Fruit fly (Drosophila melanogaster) whole organism, embryonic: ENCODE results near the gene PXo.

Experiments
- Adf1 ChIP-seq: fragments of 200-800 bp; sonication (Bioruptor generic); IDR thresholded peaks from 2 replicates; pipeline ENCODE4 v1.3.6; 2022; ENCODE audit warnings: missing biosample characterization, missing genetic modification characterization
- CG10267 ChIP-seq: fragments of 200-800 bp; sonication (Bioruptor generic); optimal IDR thresholded peaks from 2 replicates; lab custom pipeline; 2018; ENCODE audit warnings: missing biosample characterization, mild to moderate bottlenecking, missing genetic modification characterization, moderate library complexity
- CG14014 ChIP-seq: fragments of 200-800 bp; sonication (Bioruptor generic); IDR thresholded peaks from 2 replicates; pipeline ENCODE4 v1.3.6; 2022; ENCODE audit warnings: missing biosample characterization, missing genetic modification characterization
- CG18262 ChIP-seq: fragments of 200-800 bp; optimal IDR thresholded peaks from 3 replicates; lab custom pipeline; 2019; ENCODE audit warnings: missing biosample characterization, mild to moderate bottlenecking, missing genetic modification characterization, moderate library complexity
- CG18476 ChIP-seq: fragments of 200-800 bp; sonication (Bioruptor generic); optimal IDR thresholded peaks from 2 replicates; lab custom pipeline; 2016; ENCODE audit warnings: missing biosample characterization, mild to moderate bottlenecking, missing genetic modification characterization
- CG2129 ChIP-seq: fragments of 200-800 bp; sonication (Bioruptor generic); IDR thresholded peaks from 2 replicates; pipeline ENCODE4 v1.3.6; 2022; ENCODE audit warnings: missing biosample characterization, missing genetic modification characterization; ENCODE audit not compliant: partially characterized antibody
- CG31365 ChIP-seq: fragments of 200-800 bp; sonication (Bioruptor generic); optimal IDR thresholded peaks from 2 replicates; lab custom pipeline; 2018; ENCODE audit warnings: missing biosample characterization, mild to moderate bottlenecking, missing genetic modification characterization
- CG31441 ChIP-seq: fragments of 200-800 bp; sonication (Bioruptor generic); IDR thresholded peaks from 2 replicates; pipeline ENCODE4 v1.3.6; 2022; ENCODE audit warnings: missing biosample characterization, missing genetic modification characterization
- CG3407 ChIP-seq: fragments of 200-800 bp; sonication (Bioruptor generic); optimal IDR thresholded peaks from 2 replicates; lab custom pipeline; 2018; ENCODE audit warnings: missing biosample characterization, mild to moderate bottlenecking, missing genetic modification characterization
- CG4360 ChIP-seq: fragments of 200-800 bp; sonication (Bioruptor generic); IDR thresholded peaks from 2 replicates; pipeline ENCODE4 v1.3.6; 2022; ENCODE audit warnings: missing biosample characterization, missing genetic modification characterization
- CG4424 ChIP-seq: fragments of 200-800 bp; sonication (Bioruptor generic); optimal IDR thresholded peaks from 3 replicates; lab custom pipeline; 2016; ENCODE audit warnings: missing biosample characterization, missing genetic modification characterization
- CG6765 ChIP-seq: fragments of 200-800 bp; sonication (Bioruptor generic); optimal IDR thresholded peaks from 3 replicates; lab custom pipeline; 2017; ENCODE audit warnings: missing biosample characterization, mild to moderate bottlenecking, missing genetic modification characterization
- CG7372 ChIP-seq: fragments of 200-800 bp; sonication (Bioruptor generic); IDR thresholded peaks from 2 replicates; pipeline ENCODE4 v1.3.6; 2022; ENCODE audit warnings: missing biosample characterization, missing genetic modification characterization
- CG8290 ChIP-seq, 3 experiments: fragments of 200-800 bp; sonication (Bioruptor generic); optimal IDR thresholded peaks; 2 replicates each; lab custom pipeline; 2016 to 2019; ENCODE audit warnings: missing biosample characterization in 3 of 3, missing genetic modification characterization in 3 of 3, mild to moderate bottlenecking in 2 of 3, moderate library complexity in 1 of 3
- CG8944 ChIP-seq: fragments of 200-800 bp; sonication (Bioruptor generic); optimal IDR thresholded peaks from 3 replicates; lab custom pipeline; 2016; ENCODE audit warnings: missing biosample characterization, missing genetic modification characterization
- CHES-1-like ChIP-seq: fragments of 200-800 bp; sonication (Bioruptor generic); optimal IDR thresholded peaks from 2 replicates; lab custom pipeline; 2016; ENCODE audit warnings: missing biosample characterization, missing genetic modification characterization
- CkIIα-i1 ChIP-seq: fragments of 200-800 bp; sonication (Bioruptor generic); IDR thresholded peaks from 2 replicates; pipeline ENCODE4 v1.3.6; 2022; ENCODE audit warnings: missing biosample characterization, missing genetic modification characterization
- Dip2 ChIP-seq: fragments of 200-800 bp; sonication (Bioruptor generic); IDR thresholded peaks from 2 replicates; pipeline ENCODE4 v1.3.6; 2022; ENCODE audit warnings: missing biosample characterization, missing genetic modification characterization
- E2f2 ChIP-seq: fragments of 200-800 bp; sonication (Bioruptor generic); IDR thresholded peaks from 2 replicates; pipeline ENCODE4 v1.3.6; 2022; ENCODE audit warnings: missing biosample characterization, missing genetic modification characterization
- ERR ChIP-seq: fragments of 200-800 bp; sonication (Bioruptor generic); optimal IDR thresholded peaks from 2 replicates; lab custom pipeline; 2016; ENCODE audit warnings: missing biosample characterization, missing genetic modification characterization
- HLHmδ ChIP-seq: fragments of 200-800 bp; sonication (Bioruptor generic); optimal IDR thresholded peaks from 2 replicates; lab custom pipeline; 2018; ENCODE audit warnings: missing biosample characterization, mild to moderate bottlenecking, missing genetic modification characterization, moderate library complexity
- Hmx ChIP-seq: fragments of 200-800 bp; sonication (Bioruptor generic); optimal IDR thresholded peaks from 2 replicates; lab custom pipeline; 2016; ENCODE audit warnings: missing biosample characterization, missing genetic modification characterization
- Hr39 ChIP-seq: fragments of >200 bp; optimal IDR thresholded peaks from 2 replicates; lab custom pipeline; 2017
- Hr51 ChIP-seq, 2 experiments: fragments of 200-800 bp; sonication (Bioruptor generic); optimal IDR thresholded peaks; 2 replicates in 1 of 2; 3 replicates in 1 of 2; lab custom pipeline; 2016 to 2018; ENCODE audit warnings: missing biosample characterization in 2 of 2, missing genetic modification characterization in 2 of 2, mild to moderate bottlenecking in 1 of 2, moderate library complexity in 1 of 2
- Hsf ChIP-seq: fragments of 200-800 bp; sonication (Bioruptor generic); optimal IDR thresholded peaks from 3 replicates; lab custom pipeline; 2016; ENCODE audit warnings: missing biosample characterization, missing genetic modification characterization
- Kr ChIP-seq: fragments of 200-800 bp; sonication (Bioruptor generic); optimal IDR thresholded peaks from 2 replicates; lab custom pipeline; 2017; ENCODE audit warnings: missing biosample characterization, mild to moderate bottlenecking, missing genetic modification characterization
- Max ChIP-seq: fragments of 200-800 bp; sonication (Bioruptor generic); optimal IDR thresholded peaks from 2 replicates; lab custom pipeline; 2016; ENCODE audit warnings: missing biosample characterization, mild to moderate bottlenecking, missing genetic modification characterization
- Mes4 ChIP-seq: fragments of 200-800 bp; sonication (Bioruptor generic); optimal IDR thresholded peaks from 2 replicates; lab custom pipeline; 2016; ENCODE audit warnings: missing biosample characterization, missing genetic modification characterization
- Nf-YB ChIP-seq: fragments of 200-800 bp; sonication (Bioruptor generic); optimal IDR thresholded peaks from 3 replicates; lab custom pipeline; 2019; ENCODE audit warnings: missing biosample characterization, mild to moderate bottlenecking, missing genetic modification characterization, moderate library complexity
- Oaz ChIP-seq: fragments of 200-800 bp; sonication (Bioruptor generic); IDR thresholded peaks from 2 replicates; pipeline ENCODE4 v1.3.6; 2022; ENCODE audit warnings: missing biosample characterization, missing genetic modification characterization
- Poxn ChIP-seq: fragments of 200-800 bp; sonication (Bioruptor generic); IDR thresholded peaks from 2 replicates; pipeline ENCODE4 v1.3.6; 2022; ENCODE audit warnings: missing biosample characterization, missing genetic modification characterization
- Sin3A ChIP-seq: fragments of >200 bp; optimal IDR thresholded peaks from 2 replicates; lab custom pipeline; 2018
- Taf1 ChIP-seq: fragments of 200-800 bp; sonication (Bioruptor generic); IDR thresholded peaks from 2 replicates; pipeline ENCODE4 v1.3.6; 2022; ENCODE audit warnings: missing biosample characterization, missing genetic modification characterization
- Trl ChIP-seq, 3 experiments: fragments of >200 bp in 2 of 3; fragments of 200-800 bp in 1 of 3; sonication (Bioruptor generic) in 1 of 3; optimal IDR thresholded peaks; 2 replicates in 1 of 3; 3 replicates in 2 of 3; lab custom pipeline; 2016 to 2017; ENCODE audit warnings: missing biosample characterization in 1 of 3, missing genetic modification characterization in 1 of 3
- ap ChIP-seq: fragments of 200-800 bp; sonication (Bioruptor generic); IDR thresholded peaks from 2 replicates; pipeline ENCODE4 v1.3.6; 2022; ENCODE audit warnings: missing biosample characterization, missing genetic modification characterization
- cad ChIP-seq: fragments of >200 bp; optimal IDR thresholded peaks from 2 replicates; lab custom pipeline; 2017; ENCODE audit warnings: missing biosample characterization, missing genetic modification characterization
- corto ChIP-seq: fragments of 200-800 bp; sonication (Bioruptor generic); optimal IDR thresholded peaks from 2 replicates; lab custom pipeline; 2016; ENCODE audit warnings: missing biosample characterization, mild to moderate bottlenecking, missing genetic modification characterization, moderate library complexity
- croc ChIP-seq: fragments of 200-800 bp; sonication (Bioruptor generic); conservative IDR thresholded peaks from 3 replicates; pipeline ENCODE4 v1.3.6; 2022; ENCODE audit warnings: missing biosample characterization, missing genetic modification characterization
- fd96Cb ChIP-seq: fragments of 200-800 bp; sonication (Bioruptor generic); optimal IDR thresholded peaks from 2 replicates; lab custom pipeline; 2018; ENCODE audit warnings: missing biosample characterization, mild to moderate bottlenecking, missing genetic modification characterization, moderate library complexity
- hth ChIP-seq: fragments of >200 bp; optimal IDR thresholded peaks from 2 replicates; lab custom pipeline; 2017; ENCODE audit warnings: inconsistent platforms
- jigr1 ChIP-seq: fragments of 200-800 bp; sonication (Bioruptor generic); IDR thresholded peaks from 3 replicates; pipeline ENCODE4 v1.3.6; 2022; ENCODE audit warnings: missing biosample characterization, missing genetic modification characterization
- lilli ChIP-seq: fragments of 200-800 bp; sonication (Bioruptor generic); optimal IDR thresholded peaks from 3 replicates; lab custom pipeline; 2016; ENCODE audit warnings: missing biosample characterization, missing genetic modification characterization
- mam ChIP-seq: fragments of 200-800 bp; sonication (Bioruptor generic); optimal IDR thresholded peaks from 3 replicates; lab custom pipeline; 2016; ENCODE audit warnings: missing biosample characterization, missing genetic modification characterization
- nom ChIP-seq: fragments of 200-800 bp; sonication (Bioruptor generic); optimal IDR thresholded peaks from 2 replicates; lab custom pipeline; 2017; ENCODE audit warnings: missing biosample characterization, missing genetic modification characterization, mild to moderate bottlenecking, moderate library complexity, missing genetic modification reagents
- pum ChIP-seq: fragments of 200-800 bp; sonication (Bioruptor generic); optimal IDR thresholded peaks from 2 replicates; lab custom pipeline; 2016; ENCODE audit warnings: missing biosample characterization, missing genetic modification characterization
- seq ChIP-seq: fragments of 200-800 bp; sonication (Bioruptor generic); IDR thresholded peaks from 2 replicates; pipeline ENCODE4 v1.3.6; 2022; ENCODE audit warnings: missing biosample characterization, missing genetic modification characterization
- ssp ChIP-seq: fragments of 200-800 bp; sonication (Bioruptor generic); IDR thresholded peaks from 2 replicates; pipeline ENCODE4 v1.3.6; 2022; ENCODE audit warnings: missing biosample characterization, missing genetic modification characterization
- tap ChIP-seq: fragments of 200-800 bp; optimal IDR thresholded peaks from 3 replicates; lab custom pipeline; 2019; ENCODE audit warnings: missing biosample characterization, mild to moderate bottlenecking, missing genetic modification characterization, moderate library complexity
- tx ChIP-seq: fragments of 200-800 bp; sonication (Bioruptor generic); optimal IDR thresholded peaks from 2 replicates; lab custom pipeline; 2016; ENCODE audit warnings: missing biosample characterization, missing genetic modification characterization
- wdn ChIP-seq: fragments of 200-800 bp; sonication (Bioruptor generic); IDR thresholded peaks from 2 replicates; pipeline ENCODE4 v1.3.6; 2022; ENCODE audit warnings: missing biosample characterization, missing genetic modification characterization
- wek ChIP-seq: fragments of 200-800 bp; sonication (Bioruptor generic); optimal IDR thresholded peaks from 3 replicates; lab custom pipeline; 2018; ENCODE audit warnings: missing biosample characterization, mild to moderate bottlenecking, missing genetic modification characterization, moderate library complexity

The PXo gene

DNA sequence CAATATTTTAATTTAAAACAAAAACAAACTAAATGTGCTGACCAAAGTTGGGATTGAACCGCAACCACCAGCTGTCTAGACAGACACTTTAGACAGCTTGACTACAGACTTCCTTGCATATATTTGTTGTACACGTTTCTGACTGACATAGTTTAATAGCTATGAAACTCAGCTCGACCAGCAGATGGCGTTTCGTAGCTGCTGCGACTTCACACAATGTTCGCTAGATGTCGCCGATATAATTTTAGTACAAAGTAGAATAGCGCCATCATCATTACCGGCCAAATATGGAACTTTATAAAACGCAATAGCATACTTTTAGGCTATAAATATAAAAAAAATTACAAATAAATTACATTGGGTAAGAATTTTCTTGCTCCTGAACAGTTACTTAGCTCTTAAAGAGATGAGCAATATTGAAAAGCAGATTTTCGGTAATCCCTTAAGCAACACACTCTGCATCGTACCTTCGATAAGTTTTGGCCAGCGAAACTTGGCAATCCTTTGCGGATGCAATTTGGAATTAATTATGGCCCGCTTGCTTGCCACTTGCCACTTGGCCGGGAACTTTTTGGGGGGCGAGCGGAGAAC, 51.4 kb downstream of the PXo start (continued):
- TF ChIP-seq tap (peak; percentile 49), CHES-1-like (peak; percentile 34), CG31365 (tag; lab: Kevin White, UChicago) (peak; percentile 87), hth (lab: Kevin White, UChicago) (no peak), Hr39 (lab: Kevin White, UChicago) (no peak), mam (GFP tag; lab: Kevin White, UChicago) (peak; percentile 84), ap (peak; percentile 52), wdn (GFP tag; lab: Robert Waterston, UW) (peak; percentile 63), CG2129 (no peak), Hsf (peak; percentile 65), CG18476 (GFP tag; lab: Kevin White, UChicago) (peak; percentile 43), CG4360 (peak; percentile 94), CG8290 (GFP tag; optimal IDR thresholded peaks at IDR 0.05; lab: Kevin White, UChicago) (peak; percentile 94), CG8290 (tag; optimal IDR thresholded peaks at IDR 0.05; lab: Kevin White, UChicago) (no peak), E2f2 (GFP tag; lab: Robert Waterston, UW) (peak; percentile 48), Max (GFP tag; lab: Kevin White, UChicago) (peak; percentile 50), CG7372 (peak; percentile 75), fd96Cb (peak; percentile 57), CG8944 (GFP tag; lab: Kevin White, UChicago) (peak; percentile 54), seq (0 out of 2 replicates have a peak, but pooled peaks have one; percentile 14), corto (GFP tag; lab: Kevin White, UChicago) (no peak), CG31441 (GFP tag; lab: Robert Waterston, UW) (no peak), Kr (GFP tag; lab: Kevin White, UChicago) (no peak), Oaz (GFP tag; lab: Robert Waterston, UW) (0 out of 2 replicates have a peak, but pooled peaks have one; percentile 13), cad (GFP tag; lab: Kevin White, UChicago) (no peak), tx (GFP tag; lab: Kevin White, UChicago) (peak; percentile 18), Sin3A (lab: Kevin White, UChicago) (no peak), Poxn (no peak), Dip2 (peak; percentile 99), Trl (optimal IDR thresholded peaks at IDR 0.05; lab: Kevin White, UChicago) (no peak), Trl (GFP tag; optimal IDR thresholded peaks at IDR 0.05; lab: Kevin White, UChicago) (peak; percentile 73), Hmx (GFP tag; lab: Kevin White, UChicago) (no peak), ERR (no peak), nom (GFP tag; lab: Kevin White, UChicago) (no peak), Adf1 (no peak), HLHmδ (GFP tag; lab: Kevin White, UChicago) (peak; percentile 27), croc (peak; percentile 68), CG14014 (GFP tag; lab: Robert Waterston, UW) (peak; percentile 43; the same call in 1 of the 2 replicates), jigr1 (GFP tag; lab: Robert Waterston, UW) (no peak), Hr51 (GFP tag; optimal IDR thresholded peaks at IDR 0.05; lab: Kevin White, UChicago) (peak in 1 of 2 experiments; percentile 31), CG4424 (GFP tag; lab: Kevin White, UChicago) (peak; percentile 74), Nf-YB (no peak), Taf1 (GFP tag; lab: Robert Waterston, UW) (no peak), lilli (GFP tag; lab: Kevin White, UChicago) (peak; percentile 53), CkIIα-i1 (GFP tag; lab: Robert Waterston, UW) (no peak), pum (GFP tag; lab: Kevin White, UChicago) (peak; percentile 73), CG6765 (GFP tag; lab: Kevin White, UChicago) (no peak), ssp (GFP tag; lab: Robert Waterston, UW) (peak; percentile 65), Mes4 (peak; percentile 6), CG3407 (no peak), CG18262 (tag; lab: Kevin White, UChicago) (peak; percentile 51), CG10267 (peak; percentile 82), wek (GFP tag; lab: Kevin White, UChicago) (no peak)
